Fruit fly (Drosophila melanogaster): ENCODE measurements around the gene TTLL5.

DNA sequence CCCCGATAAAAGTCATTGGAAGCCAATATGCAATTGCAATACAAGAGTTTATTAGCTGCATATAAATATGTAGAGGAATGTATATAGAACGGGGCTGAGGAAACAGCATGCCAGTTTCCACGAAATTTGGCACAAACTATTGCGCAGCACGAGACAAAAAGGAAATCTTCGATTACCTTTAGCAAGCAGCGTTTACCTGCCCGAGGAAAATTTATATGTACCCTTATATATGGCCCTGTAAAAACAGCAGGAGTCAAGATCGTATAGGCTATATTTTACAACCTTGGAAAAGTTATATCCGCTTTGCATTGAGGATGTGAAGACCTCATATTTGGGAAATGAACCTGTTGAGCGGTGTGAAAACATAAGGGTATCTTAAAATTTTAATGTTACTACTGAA is 49.6 kb upstream of the TTLL5 start:
- TF ChIP-seq tj (GFP tag; optimal IDR thresholded peaks at IDR 0.05) (no peak), CG7045 (GFP tag; optimal IDR thresholded peaks at IDR 0.05) (no peak), Clk (GFP tag; optimal IDR thresholded peaks at IDR 0.05) (no peak), CG14711 (tag; optimal IDR thresholded peaks at IDR 0.05) (no peak), kay (GFP tag; ENCODE audit: borderline replicate concordance) (no peak), pad (GFP tag; optimal IDR thresholded peaks at IDR 0.05) (no peak), Mnt (GFP tag; optimal IDR thresholded peaks at IDR 0.05) (no peak), bab1 (GFP tag; optimal IDR thresholded peaks at IDR 0.05) (no peak), CG33017 (tag; optimal IDR thresholded peaks at IDR 0.05) (no peak)
